Fruit fly (Drosophila melanogaster) whole organism: ENCODE measurements around the gene Ankle2.

Experiments
- Dll ChIP-seq: fragments of >200 bp; optimal IDR thresholded peaks from 2 replicates; lab custom pipeline; 2017
- psq ChIP-seq: fragments of >200 bp; optimal IDR thresholded peaks from 2 replicates; lab custom pipeline; 2017
- usp ChIP-seq: fragments of >200 bp; optimal IDR thresholded peaks from 2 replicates; lab custom pipeline; 2017; ENCODE audit warnings: missing biosample characterization, missing genetic modification characterization, mixed read lengths

- no peak for TF ChIP-seq usp (GFP tag; lab: Kevin White, UChicago)
- no peak for TF ChIP-seq psq (lab: Kevin White, UChicago)
- no peak for TF ChIP-seq Dll (lab: Kevin White, UChicago)
Measured at dm6 chrX:17585892-17586291, 6.9 kb upstream of the Ankle2 start.
